Worm (Caenorhabditis elegans): Measurements from ENCODE around the gene ZC239.6.

DNA sequence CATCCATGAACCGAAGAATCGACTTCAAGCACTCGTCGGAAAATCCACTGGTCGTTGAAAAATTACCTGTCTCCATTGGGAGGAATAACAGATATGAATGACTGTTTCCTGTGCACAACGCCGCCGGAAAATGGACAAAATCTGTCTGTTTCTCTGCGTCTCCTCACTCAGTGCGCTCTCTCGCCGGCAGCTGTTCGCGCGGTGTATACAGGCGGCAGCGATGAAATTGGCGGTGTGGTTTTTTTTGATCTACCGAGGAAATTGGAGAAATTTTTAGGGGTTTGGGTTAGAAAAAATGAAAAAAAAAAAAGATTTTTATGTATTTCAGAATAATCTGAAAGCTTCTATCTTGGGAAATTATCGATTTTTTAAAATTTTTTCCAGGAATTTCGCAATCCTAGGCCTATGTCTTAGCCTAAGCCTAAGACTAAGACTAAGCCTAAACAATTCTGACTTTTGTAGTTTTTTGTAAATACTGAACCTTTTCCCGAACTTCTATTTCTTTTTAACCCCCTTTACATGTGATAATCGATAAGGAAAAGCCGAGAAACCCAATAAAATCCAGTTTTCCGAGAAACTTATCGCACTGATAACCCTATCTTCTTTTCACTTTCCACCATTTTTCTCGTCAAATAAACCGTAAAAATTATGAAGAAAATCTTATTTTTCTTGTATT is 38.8 kb downstream of the ZC239.6 start, which contains the start of the genes fbxc-50 and C17F4.2:
- TF ChIP-seq ceh-82 (tag; optimal IDR thresholded peaks at IDR 0.05) (no peak), nhr-28 (tag; optimal IDR thresholded peaks at IDR 0.05) (no peak)
